Fruit fly (Drosophila melanogaster): ENCODE measurements around the gene CalpC.

CalpC gene

DNA sequence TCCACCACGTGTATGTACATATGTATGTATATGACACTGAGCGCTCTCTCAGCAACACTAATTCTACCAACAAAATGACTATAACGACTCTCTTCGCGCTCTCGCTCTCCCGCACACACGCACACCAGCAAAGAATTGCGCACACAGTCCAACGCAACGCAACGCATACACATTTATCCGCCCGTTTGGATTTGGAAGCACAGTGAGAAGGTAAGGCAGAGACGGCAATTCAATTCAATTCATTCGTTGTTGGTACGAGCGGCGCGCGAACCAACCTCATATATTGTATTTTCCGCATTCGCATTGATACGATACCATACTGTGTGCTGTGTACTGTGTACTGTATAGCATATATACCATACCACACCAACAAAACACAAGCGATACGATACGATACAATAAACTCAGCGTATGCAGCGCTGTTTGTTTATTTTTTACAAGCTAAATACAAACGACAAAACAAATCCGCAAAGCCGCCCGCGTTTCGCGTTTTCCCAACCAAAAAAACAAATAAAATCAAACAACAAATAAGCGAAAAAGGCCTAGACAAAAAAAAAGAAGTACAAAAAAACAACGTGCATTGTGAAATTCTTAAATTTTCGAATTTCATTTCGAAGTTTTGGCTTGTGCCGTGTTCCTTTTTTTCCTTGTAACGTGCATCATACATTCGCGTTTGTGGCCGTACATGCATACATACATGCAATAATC lies 8.0 kb downstream of the CalpC start, which contains the start of the genes CG9921 and Dsp1 (continued):
- no peak for TF ChIP-seq CG16863 (GFP tag; optimal IDR thresholded peaks at IDR 0.05)
- TF ChIP-seq Ssrp (tag; optimal IDR thresholded peaks at IDR 0.05): no peak
- TF ChIP-seq CG17568 (GFP tag; optimal IDR thresholded peaks at IDR 0.05): no peak
- no peak for TF ChIP-seq psq (GFP tag; optimal IDR thresholded peaks at IDR 0.05)
- no peak for TF ChIP-seq CG33213 (GFP tag; optimal IDR thresholded peaks at IDR 0.05)
- no peak for TF ChIP-seq pzg (GFP tag; optimal IDR thresholded peaks at IDR 0.05)
- TF ChIP-seq Oaz (GFP tag; IDR thresholded peaks at IDR 0.05): no peak
- TF ChIP-seq row (GFP tag; IDR thresholded peaks at IDR 0.05): no peak
- peak; percentile 13 for TF ChIP-seq nom (GFP tag; optimal IDR thresholded peaks at IDR 0.05)
- TF ChIP-seq CG3065 (GFP tag; optimal IDR thresholded peaks at IDR 0.05): no peak
- TF ChIP-seq zfh1 (GFP tag; IDR thresholded peaks at IDR 0.05): no peak
- no peak for TF ChIP-seq NC2α (GFP tag; optimal IDR thresholded peaks at IDR 0.05)
- no peak for TF ChIP-seq tll (GFP tag; optimal IDR thresholded peaks at IDR 0.05)
- TF ChIP-seq CG18599 (GFP tag; optimal IDR thresholded peaks at IDR 0.05): no peak
- no peak for TF ChIP-seq Doc2 (GFP tag; IDR thresholded peaks at IDR 0.05)
- no peak for TF ChIP-seq CG6765 (GFP tag; optimal IDR thresholded peaks at IDR 0.05)
- TF ChIP-seq odd (GFP tag; optimal IDR thresholded peaks at IDR 0.05): no peak
- peak; percentile 22 for TF ChIP-seq CG30020 (tag; optimal IDR thresholded peaks at IDR 0.05)
- no peak for TF ChIP-seq ac (GFP tag; optimal IDR thresholded peaks at IDR 0.05)
- TF ChIP-seq Sry-β (GFP tag; optimal IDR thresholded peaks at IDR 0.05): no peak
- TF ChIP-seq CG12391 (tag; optimal IDR thresholded peaks at IDR 0.05): no peak
- TF ChIP-seq Trl (optimal IDR thresholded peaks at IDR 0.05): peak; percentile 97
- TF ChIP-seq Trl (GFP tag; optimal IDR thresholded peaks at IDR 0.05): no peak
- TF ChIP-seq sr (GFP tag; IDR thresholded peaks at IDR 0.05): no peak
- TF ChIP-seq kay (GFP tag; optimal IDR thresholded peaks at IDR 0.05): no peak
- no peak for TF ChIP-seq CG1832 (GFP tag; optimal IDR thresholded peaks at IDR 0.05)
- no peak for TF ChIP-seq CG13424 (tag; optimal IDR thresholded peaks at IDR 0.05)
- no peak for TF ChIP-seq Six4 (GFP tag; optimal IDR thresholded peaks at IDR 0.05)
- TF ChIP-seq CG31365 (tag; optimal IDR thresholded peaks at IDR 0.05): no peak
- TF ChIP-seq ftz-f1 (GFP tag; optimal IDR thresholded peaks at IDR 0.05): no peak
- TF ChIP-seq Meics (GFP tag; optimal IDR thresholded peaks at IDR 0.05): no peak
- peak; percentile 1 for TF ChIP-seq CG17829 (tag; optimal IDR thresholded peaks at IDR 0.05)
- no peak for TF ChIP-seq CG2129 (GFP tag; IDR thresholded peaks at IDR 0.05; ENCODE audit: partially characterized antibody)
- TF ChIP-seq toy (GFP tag; IDR thresholded peaks at IDR 0.05): no peak
- TF ChIP-seq gro (GFP tag; optimal IDR thresholded peaks at IDR 0.05): no peak
- TF ChIP-seq CG6689 (GFP tag; IDR thresholded peaks at IDR 0.05): peak; percentile 17; the same call in 1 of the 2 replicates
- TF ChIP-seq CG15696 (tag; optimal IDR thresholded peaks at IDR 0.05): no peak
- TF ChIP-seq Hmr (GFP tag; optimal IDR thresholded peaks at IDR 0.05): peak; percentile 31
- no peak for TF ChIP-seq Mes4 (GFP tag; optimal IDR thresholded peaks at IDR 0.05)
- no peak for TF ChIP-seq CG11093 (GFP tag; IDR thresholded peaks at IDR 0.05)
- TF ChIP-seq CG10431 (GFP tag; optimal IDR thresholded peaks at IDR 0.05): no peak
- no peak for TF ChIP-seq Dref (GFP tag; IDR thresholded peaks at IDR 0.05)
- TF ChIP-seq CG11723 (GFP tag; optimal IDR thresholded peaks at IDR 0.05): no peak
- TF ChIP-seq Deaf1 (tag; optimal IDR thresholded peaks at IDR 0.05): peak; percentile 66
- no peak for TF ChIP-seq Ravus (GFP tag; IDR thresholded peaks at IDR 0.05)
- no peak for TF ChIP-seq Fer1 (GFP tag; optimal IDR thresholded peaks at IDR 0.05)
- no peak for TF ChIP-seq bcd (GFP tag; optimal IDR thresholded peaks at IDR 0.05)
- TF ChIP-seq CG2116 (GFP tag; optimal IDR thresholded peaks at IDR 0.05): no peak
- no peak for TF ChIP-seq CG10209 (GFP tag; optimal IDR thresholded peaks at IDR 0.05)
- TF ChIP-seq CG18262 (tag; optimal IDR thresholded peaks at IDR 0.05): no peak
